Worm (Caenorhabditis elegans): ENCODE results near the gene srx-7.

The srx-7 gene

DNA sequence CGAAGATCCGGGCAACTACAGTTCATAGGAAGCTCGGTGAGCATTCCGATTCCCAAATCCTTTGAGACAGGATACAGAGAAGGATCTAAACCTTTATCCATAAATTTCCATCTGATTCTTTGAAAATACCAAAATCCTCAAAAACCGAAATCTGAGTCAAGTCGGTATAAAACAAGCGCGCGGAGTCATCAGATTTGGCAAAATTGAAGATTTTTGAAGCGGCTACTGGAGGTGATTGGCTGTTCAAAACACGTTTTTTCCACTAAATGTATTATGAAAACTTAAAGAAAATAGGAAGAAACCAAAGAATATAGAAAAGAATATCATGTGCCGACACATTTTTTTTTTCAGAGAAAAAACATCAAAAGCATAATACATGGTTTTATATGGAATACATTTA, 14.6 kb downstream of the srx-7 start, which contains the start of gene C14C6.13:
Gene C14C6.13 (minus strand): TSS at position 101 of the 400 bp plus-strand sequence.
- TF ChIP-seq lim-6 (tag; optimal IDR thresholded peaks at IDR 0.05) (no peak), nfya-1 (tag; optimal IDR thresholded peaks at IDR 0.05) (no peak), ceh-14 (tag; optimal IDR thresholded peaks at IDR 0.05) (no peak), hlh-13 (GFP tag; optimal IDR thresholded peaks at IDR 0.05) (no peak), odd-2 (tag; optimal IDR thresholded peaks at IDR 0.05) (no peak), tbx-2 (tag; optimal IDR thresholded peaks at IDR 0.05) (no peak), ceh-18 (tag; optimal IDR thresholded peaks at IDR 0.05) (no peak), gmeb-2 (tag; optimal IDR thresholded peaks at IDR 0.05) (no peak), dmd-4 (tag; optimal IDR thresholded peaks at IDR 0.05; ENCODE audit: borderline replicate concordance) (no peak), ceh-6 (GFP tag; optimal IDR thresholded peaks at IDR 0.05) (no peak)

DNA sequence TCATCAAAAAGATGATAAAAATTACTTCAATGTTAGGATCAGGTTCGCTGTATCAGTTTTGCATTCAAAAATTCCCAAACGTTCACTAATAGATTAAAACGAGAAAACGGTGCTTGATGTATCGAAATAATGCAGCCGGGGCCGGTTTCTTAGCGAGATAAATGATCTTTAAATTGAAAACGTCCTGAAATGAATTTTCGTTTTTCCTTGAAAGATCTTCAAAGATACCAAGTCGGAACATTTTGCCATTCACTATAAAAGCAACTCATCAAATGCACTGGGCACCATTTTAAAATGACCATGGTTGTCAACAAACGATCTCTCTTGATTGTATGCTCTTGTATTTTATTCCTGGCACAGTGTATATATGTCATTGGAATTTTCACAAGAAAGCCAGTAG, 16.1 kb downstream of the srx-7 start, which contains the start of gene K06H6.5:
Gene K06H6.5 (plus strand): TSS at position 301 of the 400 bp plus-strand sequence.
- TF ChIP-seq ets-4 (tag; optimal IDR thresholded peaks at IDR 0.05), result no peak
- TF ChIP-seq mec-3 (tag; optimal IDR thresholded peaks at IDR 0.05; ENCODE audit: borderline replicate concordance), result no peak
- TF ChIP-seq T23F11.4 (GFP tag; optimal IDR thresholded peaks at IDR 0.05), result no peak
- TF ChIP-seq ceh-24 (tag; optimal IDR thresholded peaks at IDR 0.05), result no peak
- TF ChIP-seq elt-4 (tag; optimal IDR thresholded peaks at IDR 0.05), result no peak
- no peak for TF ChIP-seq nhr-11 (tag; optimal IDR thresholded peaks at IDR 0.05)
- no peak for TF ChIP-seq dve-1 (tag; optimal IDR thresholded peaks at IDR 0.05)
- TF ChIP-seq unc-86 (tag; optimal IDR thresholded peaks at IDR 0.05), result no peak
- TF ChIP-seq ceh-45 (GFP tag; IDR thresholded peaks at IDR 0.05), result no peak

DNA sequence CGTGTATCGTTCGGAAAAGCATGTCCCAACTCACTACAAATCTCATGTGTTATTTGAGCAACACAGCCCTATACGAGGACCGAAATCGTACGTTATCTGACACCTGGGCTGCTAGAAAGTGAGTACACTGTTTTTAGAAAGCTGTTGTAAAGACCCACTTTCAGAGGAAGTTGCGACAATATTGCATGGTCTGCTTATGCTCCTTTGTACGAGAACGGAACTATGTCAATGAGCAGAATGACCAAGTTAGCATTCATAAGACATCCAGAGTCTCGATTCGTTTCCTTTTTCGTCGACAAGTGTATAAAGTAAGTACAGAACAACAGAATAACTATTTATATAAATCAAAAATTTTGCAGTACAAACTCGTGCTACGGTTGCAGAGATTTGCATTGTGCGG, 16.9 kb downstream of the srx-7 start:
- TF ChIP-seq pag-3 (tag; optimal IDR thresholded peaks at IDR 0.05; ENCODE audit: borderline replicate concordance) (no peak), pat-9 (tag; optimal IDR thresholded peaks at IDR 0.05) (no peak), hlh-30 (tag; optimal IDR thresholded peaks at IDR 0.05; ENCODE audit: insufficient read depth) (no peak), fax-1 (tag; optimal IDR thresholded peaks at IDR 0.05) (no peak), ceh-19 (GFP tag; optimal IDR thresholded peaks at IDR 0.05) (no peak), rnt-1 (tag; optimal IDR thresholded peaks at IDR 0.05) (no peak), hlh-6 (tag; optimal IDR thresholded peaks at IDR 0.05) (no peak), unc-86 (tag; optimal IDR thresholded peaks at IDR 0.05) (no peak), sox-2 (GFP tag; IDR thresholded peaks at IDR 0.05) (no peak), ceh-24 (tag; optimal IDR thresholded peaks at IDR 0.05) (no peak), hlh-13 (GFP tag; optimal IDR thresholded peaks at IDR 0.05) (no peak), ama-1 (optimal IDR thresholded peaks at IDR 0.05) (no peak)

DNA sequence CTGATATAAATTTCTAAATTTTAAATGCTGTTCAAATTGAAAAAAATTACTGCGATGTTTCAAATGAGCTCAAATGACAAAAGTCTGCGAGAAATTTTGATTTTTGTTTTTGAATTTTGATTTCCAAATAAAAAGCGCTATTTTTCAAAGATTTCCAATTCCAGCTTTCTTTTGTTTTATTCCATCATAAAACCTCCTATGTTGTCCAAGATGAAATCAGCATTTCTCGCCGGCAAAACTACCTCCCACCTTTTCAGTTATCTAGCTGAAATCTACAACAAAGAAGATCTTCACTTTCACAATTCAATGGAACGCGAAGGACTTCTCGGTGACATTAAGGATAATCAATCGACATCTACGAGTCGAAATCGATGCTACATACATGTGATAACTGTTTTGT, 19.0 kb downstream of the srx-7 start, which contains the start of gene K06H6.4:
Gene K06H6.4 (plus strand): TSS at position 301 of the 400 bp plus-strand sequence.
- TF ChIP-seq F13H6.1 (tag; optimal IDR thresholded peaks at IDR 0.05) (no peak), gmeb-2 (tag; optimal IDR thresholded peaks at IDR 0.05) (no peak), eyg-1 (tag; optimal IDR thresholded peaks at IDR 0.05) (no peak), sdc-2 (tag; optimal IDR thresholded peaks at IDR 0.05) (no peak), ceh-19 (GFP tag; optimal IDR thresholded peaks at IDR 0.05) (no peak), che-1 (tag; optimal IDR thresholded peaks at IDR 0.05) (no peak), ceh-14 (tag; optimal IDR thresholded peaks at IDR 0.05) (no peak)

DNA sequence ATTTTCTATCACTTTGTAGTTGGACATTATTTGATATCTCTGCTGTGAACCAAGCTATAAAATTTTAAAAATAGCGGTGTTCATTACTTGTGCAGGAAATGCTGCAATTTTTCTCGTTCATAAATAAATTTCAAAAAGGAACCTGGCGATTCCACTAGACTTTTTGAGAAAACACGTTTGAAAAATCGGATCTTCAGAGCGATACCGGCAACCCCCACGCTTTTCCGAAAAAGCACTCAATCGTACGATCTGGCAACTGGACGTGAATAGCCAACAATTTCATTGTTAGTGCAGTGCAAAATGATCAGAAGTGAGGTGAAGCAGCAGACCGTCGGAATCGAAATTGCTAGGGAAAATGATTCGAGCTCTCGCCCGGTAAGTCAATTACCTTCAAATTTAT, 21.6 kb downstream of the srx-7 start, which contains the start of gene nstp-7:
Gene nstp-7 (plus strand): TSS at position 301 of the 400 bp plus-strand sequence.
- no peak for TF ChIP-seq fkh-6 (tag; optimal IDR thresholded peaks at IDR 0.05)
- TF ChIP-seq F13H6.1 (tag; optimal IDR thresholded peaks at IDR 0.05), result no peak
- no peak for TF ChIP-seq madf-2 (tag; optimal IDR thresholded peaks at IDR 0.05)
- no peak for TF ChIP-seq lim-6 (tag; optimal IDR thresholded peaks at IDR 0.05)
- TF ChIP-seq ceh-22 (tag; optimal IDR thresholded peaks at IDR 0.05), result no peak
